Worm (Caenorhabditis elegans) whole organism, midembryonic: ENCODE data around the gene R08E5.4.

Experiments used
- T22C8.4 ChIP-seq: fragments of 200-800 bp; sonication (Bioruptor generic); IDR thresholded peaks from 2 replicates; pipeline ENCODE4 v1.3.6; 2022; ENCODE audit warnings: missing genetic modification characterization, missing compliant biosample characterization
- flt-1 ChIP-seq: fragments of 200-800 bp; sonication (Bioruptor generic); IDR thresholded peaks from 2 replicates; pipeline ENCODE4 v1.3.6; 2022; ENCODE audit warnings: missing genetic modification characterization, missing compliant biosample characterization
- klf-2 ChIP-seq: fragments of 200-800 bp; sonication (Bioruptor generic); conservative IDR thresholded peaks from 2 replicates; pipeline ENCODE4 v1.3.6; 2022; ENCODE audit warnings: missing genetic modification reagents, missing genetic modification characterization, missing compliant biosample characterization
- ref-1 ChIP-seq: fragments of 200-800 bp; sonication (Bioruptor generic); conservative IDR thresholded peaks from 2 replicates; pipeline ENCODE4 v1.3.6; 2022; ENCODE audit warnings: missing genetic modification reagents, missing genetic modification characterization, missing compliant biosample characterization
- tab-1 ChIP-seq: fragments of 200-800 bp; sonication (Bioruptor generic); IDR thresholded peaks from 2 replicates; pipeline ENCODE4 v1.3.6; 2022; ENCODE audit warnings: missing genetic modification characterization, missing compliant biosample characterization
- ztf-23 ChIP-seq: fragments of 200-800 bp; sonication (Bioruptor generic); IDR thresholded peaks from 2 replicates; pipeline ENCODE4 v1.3.6; 2022; ENCODE audit warnings: missing genetic modification reagents, missing genetic modification characterization, missing compliant biosample characterization
- ztf-29 ChIP-seq: fragments of 200-800 bp; sonication (Bioruptor generic); IDR thresholded peaks from 2 replicates; pipeline ENCODE4 v1.3.6; 2022; ENCODE audit warnings: missing genetic modification reagents, missing genetic modification characterization, missing compliant biosample characterization

ce11 chrV:3807846-3808245 lies 39.5 kb downstream of the R08E5.4 start:
- TF ChIP-seq ztf-29 (no peak), flt-1 (GFP tag; lab: Robert Waterston, UW) (no peak), ref-1 (no peak), ztf-23 (GFP tag; lab: Robert Waterston, UW) (no peak), T22C8.4 (GFP tag; lab: Robert Waterston, UW) (no peak), tab-1 (GFP tag; lab: Robert Waterston, UW) (no peak), klf-2 (GFP tag; lab: Robert Waterston, UW) (no peak)
